Worm (Caenorhabditis elegans) whole organism, L3 larva: ENCODE measurements around the gene rps-23.

Experiments used
- R02D3.7 ChIP-seq: fragments of 150-350 bp; optimal IDR thresholded peaks from 2 replicates; lab custom pipeline; 2014; ENCODE audit warnings: missing biosample characterization, missing genetic modification characterization
- ZK546.5 ChIP-seq: sonication (generic microtip); optimal IDR thresholded peaks from 2 replicates; lab custom pipeline; 2017; ENCODE audit warnings: missing biosample characterization, missing genetic modification characterization
- aly-2 ChIP-seq: fragments of 150-350 bp; optimal IDR thresholded peaks from 2 replicates; lab custom pipeline; 2014; ENCODE audit warnings: missing biosample characterization, missing genetic modification characterization
- ama-1 ChIP-seq: fragments of 150-350 bp; optimal IDR thresholded peaks from 2 replicates; lab custom pipeline; 2018
- ceh-28 ChIP-seq: fragments of 150-350 bp; optimal IDR thresholded peaks from 2 replicates; lab custom pipeline; 2014; ENCODE audit warnings: missing biosample characterization, missing genetic modification reagents, missing genetic modification characterization
- ceh-82 ChIP-seq: fragments of 150-350 bp; optimal IDR thresholded peaks from 2 replicates; lab custom pipeline; 2014; ENCODE audit warnings: missing biosample characterization, missing genetic modification characterization
- ceh-9 ChIP-seq: sonication (generic microtip); optimal IDR thresholded peaks from 2 replicates; lab custom pipeline; 2018; ENCODE audit warnings: missing biosample characterization, missing genetic modification characterization
- daf-12 ChIP-seq: fragments of 150-350 bp; optimal IDR thresholded peaks from 2 replicates; lab custom pipeline; 2014; ENCODE audit warnings: missing biosample characterization, missing genetic modification reagents, missing genetic modification characterization
- egl-27 ChIP-seq: sonication (generic microtip); optimal IDR thresholded peaks from 4 replicates; lab custom pipeline; 2017; ENCODE audit warnings: missing biosample characterization, missing genetic modification reagents, missing genetic modification characterization
- egl-5 ChIP-seq: fragments of 150-350 bp; optimal IDR thresholded peaks from 2 replicates; lab custom pipeline; 2017; ENCODE audit warnings: missing biosample characterization, missing genetic modification reagents, missing genetic modification characterization, inconsistent platforms
- elt-1 ChIP-seq: fragments of 150-350 bp; optimal IDR thresholded peaks from 2 replicates; lab custom pipeline; 2014; ENCODE audit warnings: missing biosample characterization, missing genetic modification characterization
- elt-2 ChIP-seq: sonication (generic microtip); optimal IDR thresholded peaks from 2 replicates; lab custom pipeline; 2016; ENCODE audit warnings: missing genetic modification reagents, mild to moderate bottlenecking, missing genetic modification characterization, missing compliant biosample characterization
- fkh-10 ChIP-seq: sonication (generic microtip); optimal IDR thresholded peaks from 2 replicates; lab custom pipeline; 2017; ENCODE audit warnings: missing biosample characterization, missing genetic modification reagents, missing genetic modification characterization
- hmg-11 ChIP-seq: sonication (generic microtip); optimal IDR thresholded peaks from 2 replicates; lab custom pipeline; 2016; ENCODE audit warnings: missing genetic modification characterization, missing compliant biosample characterization
- jun-1 ChIP-seq: fragments of 150-350 bp; optimal IDR thresholded peaks from 2 replicates; lab custom pipeline; 2014; ENCODE audit warnings: missing biosample characterization, missing genetic modification reagents, missing genetic modification characterization
- lin-15B ChIP-seq: fragments of 150-350 bp; optimal IDR thresholded peaks from 2 replicates; lab custom pipeline; 2014; ENCODE audit warnings: missing biosample characterization, missing genetic modification characterization
- lin-39 ChIP-seq: fragments of 150-350 bp; optimal IDR thresholded peaks from 2 replicates; lab custom pipeline; 2018; ENCODE audit warnings: missing biosample characterization, missing genetic modification reagents, missing genetic modification characterization
- lsy-12 ChIP-seq: sonication (generic microtip); optimal IDR thresholded peaks from 2 replicates; lab custom pipeline; 2016; ENCODE audit warnings: mild to moderate bottlenecking, missing genetic modification characterization, missing compliant biosample characterization
- mdl-1 ChIP-seq: fragments of 150-350 bp; optimal IDR thresholded peaks from 2 replicates; lab custom pipeline; 2014; ENCODE audit warnings: missing biosample characterization, missing genetic modification characterization
- nfya-1 ChIP-seq: sonication (generic microtip); optimal IDR thresholded peaks from 2 replicates; lab custom pipeline; 2017; ENCODE audit warnings: missing genetic modification characterization, mild to moderate bottlenecking, missing compliant biosample characterization, antibody characterized with exemption, moderate library complexity; ENCODE audit not compliant: insufficient read depth
- nhr-12 ChIP-seq: fragments of 150-350 bp; optimal IDR thresholded peaks from 2 replicates; lab custom pipeline; 2014; ENCODE audit warnings: missing biosample characterization, missing genetic modification characterization
- nhr-23 ChIP-seq: fragments of 150-350 bp; optimal IDR thresholded peaks from 2 replicates; lab custom pipeline; 2014; ENCODE audit warnings: missing biosample characterization, missing genetic modification reagents, missing genetic modification characterization
- nhr-237 ChIP-seq: fragments of 150-350 bp; optimal IDR thresholded peaks from 2 replicates; lab custom pipeline; 2014; ENCODE audit warnings: missing biosample characterization, missing genetic modification characterization
- nhr-25 ChIP-seq: sonication (generic microtip); optimal IDR thresholded peaks from 2 replicates; lab custom pipeline; 2017; ENCODE audit warnings: missing biosample characterization, missing genetic modification characterization
- nhr-28 ChIP-seq: fragments of 150-350 bp; optimal IDR thresholded peaks from 2 replicates; lab custom pipeline; 2014; ENCODE audit warnings: missing biosample characterization, missing genetic modification characterization
- nhr-43 ChIP-seq: sonication (generic microtip); optimal IDR thresholded peaks from 2 replicates; lab custom pipeline; 2016; ENCODE audit warnings: mild to moderate bottlenecking, missing genetic modification characterization, missing compliant biosample characterization; ENCODE audit not compliant: poor library complexity, severe bottlenecking
- nhr-76 ChIP-seq: fragments of 150-350 bp; sonication (generic microtip); optimal IDR thresholded peaks from 5 replicates; lab custom pipeline; 2014; ENCODE audit warnings: missing biosample characterization, missing genetic modification characterization
- pha-4 ChIP-seq: fragments of 150-350 bp; optimal IDR thresholded peaks from 2 replicates; lab custom pipeline; 2014; ENCODE audit warnings: missing biosample characterization, missing genetic modification reagents, missing genetic modification characterization
- pqm-1 ChIP-seq: fragments of 150-350 bp; optimal IDR thresholded peaks from 2 replicates; lab custom pipeline; 2017; ENCODE audit warnings: missing biosample characterization, missing genetic modification characterization, inconsistent platforms
- sea-2 ChIP-seq: fragments of 150-350 bp; sonication (generic microtip); optimal IDR thresholded peaks from 4 replicates; lab custom pipeline; 2014; ENCODE audit warnings: missing biosample characterization, missing genetic modification reagents, missing genetic modification characterization
- skn-1 ChIP-seq: fragments of 150-350 bp; optimal IDR thresholded peaks from 2 replicates; lab custom pipeline; 2014; ENCODE audit warnings: missing biosample characterization, missing genetic modification characterization
- snpc-4 ChIP-seq: fragments of 150-350 bp; optimal IDR thresholded peaks from 2 replicates; lab custom pipeline; 2014; ENCODE audit warnings: missing biosample characterization, missing genetic modification characterization
- tbx-2 ChIP-seq: sonication (generic microtip); optimal IDR thresholded peaks from 2 replicates; lab custom pipeline; 2016; ENCODE audit warnings: mild to moderate bottlenecking, missing genetic modification characterization, missing compliant biosample characterization
- unc-39 ChIP-seq: sonication (generic microtip); optimal IDR thresholded peaks from 4 replicates; lab custom pipeline; 2017; ENCODE audit warnings: missing biosample characterization, missing genetic modification characterization
- unc-62 ChIP-seq: fragments of 150-350 bp; sonication (generic microtip); optimal IDR thresholded peaks from 4 replicates; lab custom pipeline; 2014; ENCODE audit warnings: missing biosample characterization, missing genetic modification reagents, missing genetic modification characterization
- zag-1 ChIP-seq: fragments of 150-350 bp; optimal IDR thresholded peaks from 2 replicates; lab custom pipeline; 2014; ENCODE audit warnings: missing biosample characterization, missing genetic modification characterization
- ztf-4 ChIP-seq: fragments of 150-350 bp; optimal IDR thresholded peaks from 2 replicates; lab custom pipeline; 2014; ENCODE audit warnings: missing biosample characterization, missing genetic modification characterization

Gene rps-23

ce11 chrIV:12371340-12371739, 19.5 kb downstream of the rps-23 start:
- TF ChIP-seq lin-39 (tag; lab: Kevin White, UChicago) = no peak
- TF ChIP-seq R02D3.7 (tag; lab: Kevin White, UChicago) = no peak
- no peak for TF ChIP-seq pqm-1 (tag; lab: Kevin White, UChicago)
- TF ChIP-seq nhr-23 = no peak
- TF ChIP-seq ceh-9 = no peak
- TF ChIP-seq skn-1 (tag; lab: Kevin White, UChicago) = no peak
- TF ChIP-seq nhr-76 (tag; lab: Kevin White, UChicago) = no peak
- no peak for TF ChIP-seq elt-1 (tag; lab: Kevin White, UChicago)
- TF ChIP-seq ceh-28 (tag; lab: Kevin White, UChicago) = no peak

ce11 chrIV:12366571-12366970, 24.3 kb downstream of the rps-23 start:
- TF ChIP-seq elt-1 (tag; lab: Kevin White, UChicago) = peak; percentile 71
- peak; percentile 92 for TF ChIP-seq nhr-25 (tag; lab: Kevin White, UChicago)
- TF ChIP-seq egl-27 (tag; lab: Kevin White, UChicago) = no peak
- TF ChIP-seq, all 47 proteins: peak for 2

- peak; percentile 62 for TF ChIP-seq lin-39 (tag; lab: Kevin White, UChicago)
- peak; percentile 10 for TF ChIP-seq elt-1 (tag; lab: Kevin White, UChicago)
- peak; percentile 47 for TF ChIP-seq nfya-1 (tag; lab: Kevin White, UChicago)
- TF ChIP-seq nhr-23 = no peak
- peak; percentile 14 for TF ChIP-seq fkh-10
- TF ChIP-seq unc-39 (tag; lab: Kevin White, UChicago) = no peak
- peak; percentile 11 for TF ChIP-seq snpc-4 (tag; lab: Kevin White, UChicago)
- peak; percentile 76 for TF ChIP-seq hmg-11
- TF ChIP-seq egl-27 (tag; lab: Kevin White, UChicago) = no peak
- TF ChIP-seq pha-4 (tag; lab: Kevin White, UChicago) = no peak
- TF ChIP-seq sea-2 = no peak
These were observed 25.9 kb downstream of the rps-23 start for ce11 chrIV:12364964-12365363.

- TF ChIP-seq nhr-76 (tag; lab: Kevin White, UChicago) (no peak), ama-1 (peak; percentile 28), egl-27 (tag; lab: Kevin White, UChicago) (no peak), pqm-1 (tag; lab: Kevin White, UChicago) (no peak), elt-2 (peak; percentile 22), nhr-28 (tag; lab: Kevin White, UChicago) (no peak), ceh-28 (tag; lab: Kevin White, UChicago) (no peak), nhr-237 (tag; lab: Kevin White, UChicago) (no peak), daf-12 (tag; lab: Kevin White, UChicago) (no peak), nhr-23 (no peak), snpc-4 (tag; lab: Kevin White, UChicago) (peak; percentile 3), tbx-2 (tag; lab: Kevin White, UChicago) (no peak), unc-62 (GFP tag; lab: Kevin White, UChicago) (no peak), pha-4 (tag; lab: Kevin White, UChicago) (peak; percentile 7), nhr-12 (tag; lab: Kevin White, UChicago) (no peak), jun-1 (tag; lab: Kevin White, UChicago) (no peak), ceh-82 (tag; lab: Kevin White, UChicago) (no peak), egl-5 (no peak), nhr-43 (no peak), aly-2 (tag; lab: Kevin White, UChicago) (no peak), nfya-1 (tag; lab: Kevin White, UChicago) (peak; percentile 82), lin-15B (tag; lab: Kevin White, UChicago) (peak; percentile 41), zag-1 (tag; lab: Kevin White, UChicago) (no peak), ceh-9 (no peak), lsy-12 (tag; lab: Kevin White, UChicago) (no peak), mdl-1 (tag; lab: Kevin White, UChicago) (no peak), hmg-11 (no peak), lin-39 (tag; lab: Kevin White, UChicago) (no peak), ZK546.5 (no peak), ztf-4 (tag; lab: Kevin White, UChicago) (no peak)
These were observed 29.3 kb downstream of the rps-23 start, which contains the start of the genes ccr-4 and ZC518.8 for ce11 chrIV:12361392-12362092. ccr-4 (plus strand) TSS chrIV:12361542. ZC518.8 (minus strand) TSS chrIV:12361908.
